Fruit fly (Drosophila melanogaster) whole organism, embryonic: ENCODE results near the gene oxt.
A peak's percentile ranks its signal among the peaks of the same experiment; 100 is the strongest.

Experiments used
- CG10209 ChIP-seq: fragments of 200-800 bp; sonication (Bioruptor generic); optimal IDR thresholded peaks from 3 replicates; lab custom pipeline; 2017; ENCODE audit warnings: missing biosample characterization, mild to moderate bottlenecking, missing genetic modification characterization, missing genetic modification reagents
- CG10959 ChIP-seq: fragments of 200-800 bp; sonication (Bioruptor generic); IDR thresholded peaks from 2 replicates; pipeline ENCODE4 v1.3.6; 2022; ENCODE audit warnings: missing biosample characterization, missing genetic modification characterization
- CG11247 ChIP-seq: fragments of 200-800 bp; sonication (Bioruptor generic); IDR thresholded peaks from 2 replicates; pipeline ENCODE4 v1.3.6; 2022; ENCODE audit warnings: missing biosample characterization, missing genetic modification characterization
- CG11456 ChIP-seq: fragments of 200-800 bp; sonication (Bioruptor generic); IDR thresholded peaks from 3 replicates; pipeline ENCODE4 v1.3.6; 2022; ENCODE audit warnings: missing biosample characterization, missing genetic modification characterization
- CG12236 ChIP-seq: fragments of 200-800 bp; sonication (Bioruptor generic); optimal IDR thresholded peaks from 2 replicates; lab custom pipeline; 2016; ENCODE audit warnings: missing biosample characterization, missing genetic modification characterization
- CG14965 ChIP-seq: fragments of 200-800 bp; sonication (Bioruptor generic); optimal IDR thresholded peaks from 2 replicates; lab custom pipeline; 2016; ENCODE audit warnings: missing biosample characterization, missing genetic modification characterization, borderline replicate concordance
- CG15073 ChIP-seq: fragments of 200-800 bp; sonication (Bioruptor generic); optimal IDR thresholded peaks from 2 replicates; lab custom pipeline; 2016; ENCODE audit warnings: missing biosample characterization, missing genetic modification characterization
- CG1529 ChIP-seq: fragments of 200-800 bp; sonication (Bioruptor generic); optimal IDR thresholded peaks from 3 replicates; lab custom pipeline; 2018; ENCODE audit warnings: missing biosample characterization, missing genetic modification characterization
- CG17186 ChIP-seq: fragments of 200-800 bp; sonication (Bioruptor generic); optimal IDR thresholded peaks from 3 replicates; lab custom pipeline; 2017; ENCODE audit warnings: missing biosample characterization, missing genetic modification reagents, missing genetic modification characterization
- CG18011 ChIP-seq: fragments of 200-800 bp; sonication (Bioruptor generic); optimal IDR thresholded peaks from 2 replicates; lab custom pipeline; 2017; ENCODE audit warnings: missing biosample characterization, missing genetic modification characterization, mild to moderate bottlenecking, moderate library complexity, missing genotype
- CG2712 ChIP-seq: fragments of 200-800 bp; optimal IDR thresholded peaks from 3 replicates; lab custom pipeline; 2019; ENCODE audit warnings: missing biosample characterization, mild to moderate bottlenecking, missing genetic modification characterization, moderate library complexity
- CG30020 ChIP-seq: fragments of 200-800 bp; optimal IDR thresholded peaks from 2 replicates; lab custom pipeline; 2019; ENCODE audit warnings: missing biosample characterization, mild to moderate bottlenecking, missing genetic modification characterization, moderate library complexity
- CG31365 ChIP-seq: fragments of 200-800 bp; sonication (Bioruptor generic); optimal IDR thresholded peaks from 2 replicates; lab custom pipeline; 2018; ENCODE audit warnings: missing biosample characterization, mild to moderate bottlenecking, missing genetic modification characterization
- CG3847 ChIP-seq: fragments of 200-800 bp; sonication (Bioruptor generic); IDR thresholded peaks from 2 replicates; pipeline ENCODE4 v1.3.6; 2022; ENCODE audit warnings: missing biosample characterization, missing genetic modification characterization
- CG4854 ChIP-seq: fragments of 200-800 bp; sonication (Bioruptor generic); optimal IDR thresholded peaks from 2 replicates; lab custom pipeline; 2016; ENCODE audit warnings: missing biosample characterization, missing genetic modification characterization, inconsistent platforms
- CG6272 ChIP-seq: fragments of 200-800 bp; sonication (Bioruptor generic); IDR thresholded peaks from 2 replicates; pipeline ENCODE4 v1.3.6; 2022; ENCODE audit warnings: missing biosample characterization, missing genetic modification characterization
- CTCF ChIP-seq: fragments of 200-800 bp; sonication (Bioruptor generic); optimal IDR thresholded peaks from 2 replicates; lab custom pipeline; 2017; ENCODE audit warnings: missing biosample characterization, mild to moderate bottlenecking, missing genetic modification characterization, moderate library complexity
- Deaf1 ChIP-seq: fragments of 200-800 bp; optimal IDR thresholded peaks from 3 replicates; lab custom pipeline; 2019; ENCODE audit warnings: missing biosample characterization, mild to moderate bottlenecking, missing genetic modification characterization, moderate library complexity
- Dfd ChIP-seq, 2 experiments: fragments of >200 bp; optimal IDR thresholded peaks; 2 replicates each; lab custom pipeline; 2017; ENCODE audit warnings: missing biosample characterization in 2 of 2, missing genetic modification characterization in 2 of 2
- Elba2 ChIP-seq: fragments of 200-800 bp; sonication (Bioruptor generic); optimal IDR thresholded peaks from 3 replicates; lab custom pipeline; 2016; ENCODE audit warnings: missing biosample characterization, missing genetic modification characterization
- Gsc ChIP-seq: fragments of 200-800 bp; sonication (Bioruptor generic); IDR thresholded peaks from 2 replicates; pipeline ENCODE4 v1.3.6; 2022; ENCODE audit warnings: missing biosample characterization, missing genetic modification characterization
- Med ChIP-seq: fragments of 200-800 bp; sonication (Bioruptor generic); peaks from one replicate; lab custom pipeline; 2016; ENCODE audit warnings: missing biosample characterization, missing genetic modification characterization, mild to moderate bottlenecking, inconsistent platforms, moderate library complexity
- NFAT ChIP-seq: fragments of 200-800 bp; sonication (Bioruptor generic); IDR thresholded peaks from 2 replicates; pipeline ENCODE4 v1.3.6; 2022; ENCODE audit warnings: missing biosample characterization, missing genetic modification characterization
- Nf-YA ChIP-seq: fragments of 200-800 bp; sonication (Bioruptor generic); IDR thresholded peaks from 2 replicates; pipeline ENCODE4 v1.3.6; 2022; ENCODE audit warnings: missing biosample characterization, missing genetic modification characterization
- Pdp1 ChIP-seq, 2 experiments: fragments of 200-800 bp; sonication (Bioruptor generic); optimal IDR thresholded peaks; 3 replicates each; lab custom pipeline; 2016; ENCODE audit warnings: missing biosample characterization in 2 of 2, missing genetic modification characterization in 2 of 2, mild to moderate bottlenecking in 1 of 2, moderate library complexity in 1 of 2
- Sry-δ ChIP-seq: fragments of 200-800 bp; sonication (Bioruptor generic); optimal IDR thresholded peaks from 2 replicates; lab custom pipeline; 2016; ENCODE audit warnings: missing biosample characterization, missing genetic modification characterization
- Trl ChIP-seq, 3 experiments: fragments of >200 bp in 2 of 3; fragments of 200-800 bp in 1 of 3; sonication (Bioruptor generic) in 1 of 3; optimal IDR thresholded peaks; 2 replicates in 1 of 3; 3 replicates in 2 of 3; lab custom pipeline; 2016 to 2017; ENCODE audit warnings: missing biosample characterization in 1 of 3, missing genetic modification characterization in 1 of 3
- Usf ChIP-seq: fragments of 200-800 bp; sonication (Bioruptor generic); optimal IDR thresholded peaks from 2 replicates; lab custom pipeline; 2017; ENCODE audit warnings: missing genotype, missing biosample characterization, missing genetic modification characterization
- chm ChIP-seq: fragments of 200-800 bp; sonication (Bioruptor generic); IDR thresholded peaks from 2 replicates; pipeline ENCODE4 v1.3.6; 2022; ENCODE audit warnings: missing biosample characterization, missing genetic modification characterization
- ci ChIP-seq: fragments of 200-800 bp; sonication (Bioruptor generic); IDR thresholded peaks from 3 replicates; pipeline ENCODE4 v1.3.6; 2022; ENCODE audit warnings: missing biosample characterization, missing genetic modification characterization
- crol ChIP-seq: fragments of 200-800 bp; sonication (Bioruptor generic); IDR thresholded peaks from 2 replicates; pipeline ENCODE4 v1.3.6; 2022; ENCODE audit warnings: missing biosample characterization, missing genetic modification characterization
- dimm ChIP-seq: fragments of 200-800 bp; sonication (Bioruptor generic); IDR thresholded peaks from 2 replicates; pipeline ENCODE4 v1.3.6; 2022; ENCODE audit warnings: missing biosample characterization, missing genetic modification characterization
- emc ChIP-seq: fragments of 200-800 bp; sonication (Bioruptor generic); optimal IDR thresholded peaks from 2 replicates; lab custom pipeline; 2016; ENCODE audit warnings: missing biosample characterization, missing genetic modification characterization
- exex ChIP-seq: fragments of 200-800 bp; sonication (Bioruptor generic); optimal IDR thresholded peaks from 4 replicates; lab custom pipeline; 2018; ENCODE audit warnings: missing biosample characterization, mild to moderate bottlenecking, missing genetic modification characterization, moderate library complexity
- ftz-f1 ChIP-seq: fragments of 200-800 bp; sonication (Bioruptor generic); optimal IDR thresholded peaks from 2 replicates; lab custom pipeline; 2016; ENCODE audit warnings: missing biosample characterization, missing genetic modification characterization
- gcm ChIP-seq: fragments of 200-800 bp; sonication (Bioruptor generic); optimal IDR thresholded peaks from 2 replicates; lab custom pipeline; 2019; ENCODE audit warnings: missing biosample characterization, mild to moderate bottlenecking, missing genetic modification characterization, moderate library complexity
- gfzf ChIP-seq: fragments of 200-800 bp; sonication (Bioruptor generic); optimal IDR thresholded peaks from 2 replicates; lab custom pipeline; 2016; ENCODE audit warnings: missing biosample characterization, mild to moderate bottlenecking, missing genetic modification characterization, moderate library complexity
- gt ChIP-seq: fragments of 200-800 bp; sonication (Bioruptor generic); IDR thresholded peaks from 2 replicates; pipeline ENCODE4 v1.3.6; 2022; ENCODE audit warnings: missing biosample characterization, missing genetic modification characterization
- hb ChIP-seq: fragments of 200-800 bp; sonication (Bioruptor generic); IDR thresholded peaks from 3 replicates; pipeline ENCODE4 v1.3.6; 2022; ENCODE audit warnings: missing biosample characterization, missing genetic modification characterization; ENCODE audit not compliant: partially characterized antibody
- pan ChIP-seq, 4 experiments: fragments of >200 bp in 3 of 4; fragments of 200-800 bp in 1 of 4; sonication (Bioruptor generic) in 1 of 4; optimal IDR thresholded peaks in 3 of 4; IDR thresholded peaks in 1 of 4; 2 replicates each; pipeline versions ENCODE4 v1.3.6 to Lab custom; 2017 to 2022; ENCODE audit warnings: missing biosample characterization in 2 of 4, missing genetic modification characterization in 2 of 4, mixed read lengths in 1 of 4
- peb ChIP-seq: fragments of 200-800 bp; sonication (Bioruptor generic); IDR thresholded peaks from 2 replicates; pipeline ENCODE4 v1.3.6; 2022; ENCODE audit warnings: missing biosample characterization, missing genetic modification characterization
- pita ChIP-seq: fragments of 200-800 bp; sonication (Bioruptor generic); optimal IDR thresholded peaks from 2 replicates; lab custom pipeline; 2017; ENCODE audit warnings: missing biosample characterization, mild to moderate bottlenecking, missing genetic modification characterization
- pzg ChIP-seq: fragments of 200-800 bp; sonication (Bioruptor generic); optimal IDR thresholded peaks from 3 replicates; lab custom pipeline; 2018; ENCODE audit warnings: missing biosample characterization, mild to moderate bottlenecking, missing genetic modification characterization, moderate library complexity
- ranshi ChIP-seq: fragments of 200-800 bp; sonication (Bioruptor generic); IDR thresholded peaks from 2 replicates; pipeline ENCODE4 v1.3.6; 2022; ENCODE audit warnings: missing biosample characterization, missing genetic modification characterization
- seq ChIP-seq: fragments of 200-800 bp; sonication (Bioruptor generic); IDR thresholded peaks from 2 replicates; pipeline ENCODE4 v1.3.6; 2022; ENCODE audit warnings: missing biosample characterization, missing genetic modification characterization
- stwl ChIP-seq: fragments of 200-800 bp; sonication (Bioruptor generic); optimal IDR thresholded peaks from 3 replicates; lab custom pipeline; 2018; ENCODE audit warnings: missing biosample characterization, mild to moderate bottlenecking, missing genetic modification characterization, moderate library complexity
- tna ChIP-seq: fragments of 200-800 bp; sonication (Bioruptor generic); IDR thresholded peaks from 2 replicates; pipeline ENCODE4 v1.3.6; 2022; ENCODE audit warnings: missing biosample characterization, missing genetic modification characterization; ENCODE audit not compliant: partially characterized antibody
- twi ChIP-seq: fragments of 200-800 bp; optimal IDR thresholded peaks from 2 replicates; lab custom pipeline; 2019; ENCODE audit warnings: missing biosample characterization, mild to moderate bottlenecking, missing genetic modification characterization, moderate library complexity
- vvl ChIP-seq: fragments of 200-800 bp; sonication (Bioruptor generic); IDR thresholded peaks from 2 replicates; pipeline ENCODE4 v1.3.6; 2022; ENCODE audit warnings: missing biosample characterization, missing genetic modification characterization
- wek ChIP-seq: fragments of 200-800 bp; sonication (Bioruptor generic); optimal IDR thresholded peaks from 3 replicates; lab custom pipeline; 2018; ENCODE audit warnings: missing biosample characterization, mild to moderate bottlenecking, missing genetic modification characterization, moderate library complexity

The oxt gene

DNA sequence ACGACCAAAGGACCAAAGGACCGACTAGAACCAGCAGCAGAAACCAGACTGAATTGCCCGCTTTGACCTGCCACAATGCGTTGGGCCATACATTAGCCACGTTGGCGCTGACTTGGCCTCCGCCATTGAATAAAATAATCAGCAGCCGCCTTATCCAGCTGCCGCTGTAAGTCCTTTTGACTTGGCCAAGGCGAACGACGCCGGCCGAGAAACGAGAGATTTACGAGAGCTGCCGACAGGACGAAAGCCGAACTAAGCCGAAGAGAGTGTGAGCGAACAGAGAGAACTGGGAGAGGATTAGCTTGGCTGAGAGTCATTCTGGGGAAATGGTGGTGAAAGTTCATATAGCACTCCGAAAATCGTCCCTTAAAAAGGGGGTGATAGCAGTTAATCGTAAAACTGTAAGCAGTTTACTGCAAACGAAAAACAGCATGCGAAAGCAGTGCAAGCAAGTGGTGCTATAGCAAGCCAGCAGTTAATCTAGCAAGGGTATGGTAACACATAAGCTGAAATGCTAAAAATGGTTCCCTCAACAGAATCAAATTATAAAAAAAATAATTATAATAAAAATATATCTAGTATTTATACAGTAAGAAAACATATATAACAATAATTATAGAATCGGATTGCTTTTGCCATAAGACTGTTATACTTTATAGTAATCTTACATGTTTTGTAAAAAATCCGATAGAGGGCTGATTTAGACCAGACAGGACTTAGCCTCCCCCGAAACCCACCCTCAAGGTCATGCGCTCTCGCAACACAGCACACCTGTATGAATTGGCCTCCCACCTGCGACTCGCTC lies 33.9 kb downstream of the oxt start:
- TF ChIP-seq CTCF (GFP tag; lab: Kevin White, UChicago) (peak; percentile 85), pzg (GFP tag; lab: Kevin White, UChicago) (no peak), gt (GFP tag; lab: Robert Waterston, UW) (no peak), Dfd (GFP tag; optimal IDR thresholded peaks at IDR 0.05; lab: Kevin White, UChicago) (peak in 1 of 2 experiments; percentile 94), Elba2 (GFP tag; lab: Kevin White, UChicago) (no peak), pita (GFP tag; lab: Kevin White, UChicago) (peak; percentile 17), ci (GFP tag; lab: Robert Waterston, UW) (0 out of 3 replicates have a peak, but pooled peaks have one; percentile 8), emc (GFP tag; lab: Kevin White, UChicago) (no peak), seq (GFP tag; lab: Robert Waterston, UW) (0 out of 2 replicates have a peak, but pooled peaks have one; percentile 22), Deaf1 (tag; lab: Kevin White, UChicago) (peak; percentile 97), CG30020 (tag; lab: Kevin White, UChicago) (no peak), hb (GFP tag; lab: Robert Waterston, UW) (no peak), chm (no peak), CG17186 (GFP tag; lab: Kevin White, UChicago) (no peak), CG6272 (GFP tag; lab: Robert Waterston, UW) (no peak), ftz-f1 (GFP tag; lab: Kevin White, UChicago) (peak; percentile 30), Trl (optimal IDR thresholded peaks at IDR 0.05; lab: Kevin White, UChicago) (peak; percentile 32 to 60), Trl (GFP tag; optimal IDR thresholded peaks at IDR 0.05; lab: Kevin White, UChicago) (no peak), Pdp1 (GFP tag; optimal IDR thresholded peaks at IDR 0.05; lab: Kevin White, UChicago) (no peak), CG4854 (GFP tag; lab: Kevin White, UChicago) (no peak), wek (no peak), CG31365 (tag; lab: Kevin White, UChicago) (peak; percentile 96), stwl (peak; percentile 5), CG12236 (no peak), Med (GFP tag; lab: Kevin White, UChicago) (peak; percentile 33), NFAT (GFP tag; lab: Robert Waterston, UW) (no peak), gcm (no peak), crol (GFP tag; lab: Robert Waterston, UW) (no peak), Usf (GFP tag; lab: Kevin White, UChicago) (no peak), CG10209 (GFP tag; lab: Kevin White, UChicago) (no peak), ranshi (GFP tag; lab: Robert Waterston, UW) (no peak), pan (optimal IDR thresholded peaks at IDR 0.05; lab: Kevin White, UChicago) (no peak), pan (GFP tag; optimal IDR thresholded peaks at IDR 0.05 in 1 of 2, IDR thresholded peaks at IDR 0.05 in 1 of 2) (no peak), vvl (GFP tag; lab: Robert Waterston, UW) (peak; percentile 7; the same call in 1 of the 2 replicates), Sry-δ (GFP tag; lab: Kevin White, UChicago) (no peak), exex (no peak), Nf-YA (GFP tag; lab: Robert Waterston, UW) (no peak), CG2712 (no peak), CG10959 (GFP tag; lab: Robert Waterston, UW) (no peak), peb (no peak)

DNA sequence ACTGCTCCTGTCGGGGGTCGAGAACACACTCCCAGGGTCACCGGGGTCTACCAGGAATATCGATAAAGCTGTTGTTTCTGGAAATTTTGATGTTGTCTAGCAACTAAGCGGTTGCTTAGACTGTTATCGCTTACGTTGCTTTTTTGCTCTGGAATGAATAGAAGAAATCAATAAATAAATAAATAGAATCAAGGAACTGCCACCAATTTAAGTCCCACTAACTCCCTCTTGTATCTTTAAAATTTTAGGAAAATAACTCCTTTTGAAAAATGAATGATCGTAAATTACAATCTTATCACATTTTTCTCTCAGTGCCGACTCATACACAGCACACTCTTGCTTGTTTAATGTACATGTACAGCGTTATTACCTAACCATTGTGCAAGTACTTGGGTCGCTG lies 50.1 kb downstream of the oxt start, which contains the start of gene CG15878:
CG15878 (minus strand) TSS at position 101 of the 400 bp plus-strand sequence.
- TF ChIP-seq dimm (GFP tag; lab: Robert Waterston, UW) (no peak), peb (no peak), CG18011 (no peak), tna (GFP tag; lab: Robert Waterston, UW) (no peak), CG15073 (no peak), CG3847 (GFP tag; lab: Robert Waterston, UW) (no peak), CG11456 (GFP tag; lab: Robert Waterston, UW) (no peak), twi (tag; lab: Kevin White, UChicago) (no peak), CG1529 (GFP tag; lab: Kevin White, UChicago) (no peak), gfzf (GFP tag; lab: Kevin White, UChicago) (no peak), CG14965 (GFP tag; lab: Kevin White, UChicago) (no peak), CG11247 (GFP tag; lab: Robert Waterston, UW) (no peak), Gsc (GFP tag; lab: Robert Waterston, UW) (no peak), Dfd (GFP tag; optimal IDR thresholded peaks at IDR 0.05; lab: Kevin White, UChicago) (no peak)
